Worm (Caenorhabditis elegans): ENCODE measurements around the gene F21D9.2.
"Not testable (repeated sequence)": the region's sequence is repeated elsewhere in the genome, so short reads cannot be mapped to it uniquely, and the experiment has no call there.

Gene F21D9.2

ce11 chrV:19279888-19280287, 17.6 kb upstream of the F21D9.2 start, which contains the start of gene F21D9.8:
F21D9.8 (minus strand) TSS chrV:19279988.
- TF ChIP-seq ama-1 (optimal IDR thresholded peaks at IDR 0.05) (no peak), ceh-13 (GFP tag; optimal IDR thresholded peaks at IDR 0.05) (no peak), F13C5.2 (tag; optimal IDR thresholded peaks at IDR 0.05) (no peak), pes-1 (GFP tag; IDR thresholded peaks at IDR 0.05) (no peak), hnd-1 (tag; optimal IDR thresholded peaks at IDR 0.05) (no peak), flt-1 (GFP tag; IDR thresholded peaks at IDR 0.05) (no peak), tbx-37 (GFP tag; conservative IDR thresholded peaks at IDR 0.05) (no peak), hmbx-1 (tag; optimal IDR thresholded peaks at IDR 0.05) (no peak)

ce11 chrV:19278488-19278887, 16.2 kb upstream of the F21D9.2 start:
- no peak for TF ChIP-seq flt-1 (GFP tag; IDR thresholded peaks at IDR 0.05)
- TF ChIP-seq tbx-11 (GFP tag; IDR thresholded peaks at IDR 0.05), result no peak
- TF ChIP-seq ama-1 (optimal IDR thresholded peaks at IDR 0.05), result no peak
- TF ChIP-seq ceh-13 (GFP tag; optimal IDR thresholded peaks at IDR 0.05), result no peak
- TF ChIP-seq tbx-37 (GFP tag; conservative IDR thresholded peaks at IDR 0.05), result no peak
- TF ChIP-seq tra-4 (tag; optimal IDR thresholded peaks at IDR 0.05), result no peak

ce11 chrV:19276354-19276753, 14.1 kb upstream of the F21D9.2 start:
- no peak for TF ChIP-seq hmbx-1 (tag; optimal IDR thresholded peaks at IDR 0.05)
- no peak for TF ChIP-seq tra-4 (tag; optimal IDR thresholded peaks at IDR 0.05)
- no peak for TF ChIP-seq ama-1 (optimal IDR thresholded peaks at IDR 0.05)
- TF ChIP-seq flt-1 (GFP tag; IDR thresholded peaks at IDR 0.05), result no peak
- TF ChIP-seq F13C5.2 (tag; optimal IDR thresholded peaks at IDR 0.05), result no peak
- no peak for TF ChIP-seq tbx-37 (GFP tag; conservative IDR thresholded peaks at IDR 0.05)
- TF ChIP-seq pes-1 (GFP tag; IDR thresholded peaks at IDR 0.05), result no peak
- no peak for TF ChIP-seq ceh-36 (tag; optimal IDR thresholded peaks at IDR 0.05)
- TF ChIP-seq scrt-1 (GFP tag; IDR thresholded peaks at IDR 0.05), result no peak
- TF ChIP-seq tbx-11 (GFP tag; IDR thresholded peaks at IDR 0.05), result no peak
- no peak for TF ChIP-seq ets-7 (tag; optimal IDR thresholded peaks at IDR 0.05)
- TF ChIP-seq sea-1 (GFP tag; conservative IDR thresholded peaks at IDR 0.05), result no peak
- TF ChIP-seq hmg-4 (GFP tag; optimal IDR thresholded peaks at IDR 0.05), result no peak
- TF ChIP-seq hnd-1 (tag; optimal IDR thresholded peaks at IDR 0.05), result no peak
- TF ChIP-seq aly-1 (tag; optimal IDR thresholded peaks at IDR 0.05), result no peak
- no peak for TF ChIP-seq B0310.2 (tag; optimal IDR thresholded peaks at IDR 0.05)
- no peak for TF ChIP-seq ceh-13 (GFP tag; optimal IDR thresholded peaks at IDR 0.05)

ce11 chrV:19264148-19264547, 1.9 kb upstream of the F21D9.2 start, which contains the start of gene F21D9.1:
F21D9.1 (plus strand) TSS chrV:19264448.
- TF ChIP-seq flt-1 (GFP tag; IDR thresholded peaks at IDR 0.05); ceh-36 (tag; optimal IDR thresholded peaks at IDR 0.05); tra-4 (tag; optimal IDR thresholded peaks at IDR 0.05): not testable (repeated sequence)

- TF ChIP-seq hmbx-1 (tag; optimal IDR thresholded peaks at IDR 0.05) (no peak), ceh-13 (GFP tag; optimal IDR thresholded peaks at IDR 0.05) (no peak), scrt-1 (GFP tag; IDR thresholded peaks at IDR 0.05) (no peak), ama-1 (optimal IDR thresholded peaks at IDR 0.05) (no peak), pes-1 (GFP tag; IDR thresholded peaks at IDR 0.05) (no peak), F13C5.2 (tag; optimal IDR thresholded peaks at IDR 0.05) (no peak), aly-1 (tag; optimal IDR thresholded peaks at IDR 0.05) (no peak), ceh-36 (tag; optimal IDR thresholded peaks at IDR 0.05) (no peak), sea-1 (GFP tag; conservative IDR thresholded peaks at IDR 0.05) (no peak), B0310.2 (tag; optimal IDR thresholded peaks at IDR 0.05) (no peak)
Observed at ce11 chrV:19260686-19261085, 1.6 kb downstream of the F21D9.2 start.

- TF ChIP-seq ceh-13 (GFP tag; optimal IDR thresholded peaks at IDR 0.05) (no peak), ceh-36 (tag; optimal IDR thresholded peaks at IDR 0.05) (no peak), flt-1 (GFP tag; IDR thresholded peaks at IDR 0.05) (no peak), tbx-37 (GFP tag; conservative IDR thresholded peaks at IDR 0.05) (no peak), hmg-4 (GFP tag; optimal IDR thresholded peaks at IDR 0.05) (no peak), ama-1 (optimal IDR thresholded peaks at IDR 0.05) (no peak), pes-1 (GFP tag; IDR thresholded peaks at IDR 0.05) (no peak), hnd-1 (tag; optimal IDR thresholded peaks at IDR 0.05) (no peak), aly-1 (tag; optimal IDR thresholded peaks at IDR 0.05) (no peak), tra-4 (tag; optimal IDR thresholded peaks at IDR 0.05) (no peak), tbx-11 (GFP tag; IDR thresholded peaks at IDR 0.05) (no peak), ets-7 (tag; optimal IDR thresholded peaks at IDR 0.05) (no peak), F13C5.2 (tag; optimal IDR thresholded peaks at IDR 0.05) (no peak), scrt-1 (GFP tag; IDR thresholded peaks at IDR 0.05) (no peak)
Observed at ce11 chrV:19259403-19259802, 2.8 kb downstream of the F21D9.2 start.

ce11 chrV:19257653-19258052, 4.6 kb downstream of the F21D9.2 start, which contains the start of gene F21D9.3:
F21D9.3 (minus strand) TSS chrV:19257753.
- TF ChIP-seq B0310.2 (tag; optimal IDR thresholded peaks at IDR 0.05) (no peak), sea-1 (GFP tag; conservative IDR thresholded peaks at IDR 0.05) (no peak), hmbx-1 (tag; optimal IDR thresholded peaks at IDR 0.05) (no peak), flt-1 (GFP tag; IDR thresholded peaks at IDR 0.05) (no peak)

ce11 chrV:19253520-19253919, 8.7 kb downstream of the F21D9.2 start, which contains the start of gene F21D9.4:
F21D9.4 (plus strand) TSS chrV:19253820.
- TF ChIP-seq ets-7 (tag; optimal IDR thresholded peaks at IDR 0.05), result no peak
- no peak for TF ChIP-seq flt-1 (GFP tag; IDR thresholded peaks at IDR 0.05)
- no peak for TF ChIP-seq ceh-36 (tag; optimal IDR thresholded peaks at IDR 0.05)
- TF ChIP-seq sea-1 (GFP tag; conservative IDR thresholded peaks at IDR 0.05), result no peak
- no peak for TF ChIP-seq ama-1 (optimal IDR thresholded peaks at IDR 0.05)
- no peak for TF ChIP-seq pes-1 (GFP tag; IDR thresholded peaks at IDR 0.05)
- TF ChIP-seq scrt-1 (GFP tag; IDR thresholded peaks at IDR 0.05), result no peak
- TF ChIP-seq tbx-11 (GFP tag; IDR thresholded peaks at IDR 0.05), result no peak
- no peak for TF ChIP-seq hmbx-1 (tag; optimal IDR thresholded peaks at IDR 0.05)
- no peak for TF ChIP-seq tbx-37 (GFP tag; conservative IDR thresholded peaks at IDR 0.05)
- TF ChIP-seq hmg-4 (GFP tag; optimal IDR thresholded peaks at IDR 0.05), result no peak
- TF ChIP-seq B0310.2 (tag; optimal IDR thresholded peaks at IDR 0.05), result no peak
- TF ChIP-seq ceh-13 (GFP tag; optimal IDR thresholded peaks at IDR 0.05), result no peak
- TF ChIP-seq F13C5.2 (tag; optimal IDR thresholded peaks at IDR 0.05), result no peak
- no peak for TF ChIP-seq tra-4 (tag; optimal IDR thresholded peaks at IDR 0.05)
- TF ChIP-seq hnd-1 (tag; optimal IDR thresholded peaks at IDR 0.05), result no peak
- TF ChIP-seq aly-1 (tag; optimal IDR thresholded peaks at IDR 0.05), result no peak

All from whole organism, early embryonic.